Worm (Caenorhabditis elegans) whole organism, L2 larva: Measurements from ENCODE around the gene moma-1.
A peak's percentile ranks its signal among the peaks of the same experiment; 100 is the strongest.

Experiments
- C34F6.9 ChIP-seq: fragments of 150-350 bp; optimal IDR thresholded peaks from 2 replicates; lab custom pipeline; 2014; ENCODE audit warnings: missing biosample characterization, missing genetic modification characterization
- R02D3.7 ChIP-seq: fragments of 150-350 bp; optimal IDR thresholded peaks from 2 replicates; lab custom pipeline; 2014; ENCODE audit warnings: missing biosample characterization, missing genetic modification characterization
- ZK546.5 ChIP-seq: sonication (generic microtip); optimal IDR thresholded peaks from 2 replicates; lab custom pipeline; 2017; ENCODE audit warnings: missing biosample characterization, missing genetic modification characterization
- alr-1 ChIP-seq: fragments of 150-350 bp; optimal IDR thresholded peaks from 2 replicates; lab custom pipeline; 2014; ENCODE audit warnings: missing biosample characterization, missing genetic modification characterization
- aly-2 ChIP-seq: fragments of 150-350 bp; optimal IDR thresholded peaks from 2 replicates; lab custom pipeline; 2014; ENCODE audit warnings: missing biosample characterization, missing genetic modification characterization
- ama-1 ChIP-seq: fragments of 150-350 bp; optimal IDR thresholded peaks from 2 replicates; lab custom pipeline; 2018; ENCODE audit warnings: inconsistent platforms
- blmp-1 ChIP-seq: sonication (generic microtip); optimal IDR thresholded peaks from 2 replicates; lab custom pipeline; 2017; ENCODE audit warnings: missing genetic modification characterization, mild to moderate bottlenecking, missing compliant biosample characterization, antibody characterized with exemption, moderate library complexity; ENCODE audit not compliant: insufficient read depth
- ceh-82 ChIP-seq: fragments of 150-350 bp; optimal IDR thresholded peaks from 2 replicates; lab custom pipeline; 2014; ENCODE audit warnings: missing biosample characterization, missing genetic modification characterization
- crh-2 ChIP-seq: sonication (generic microtip); optimal IDR thresholded peaks from 2 replicates; lab custom pipeline; 2017; ENCODE audit warnings: missing biosample characterization, missing genetic modification characterization
- dmd-4 ChIP-seq: sonication (generic microtip); optimal IDR thresholded peaks from 2 replicates; lab custom pipeline; 2017; ENCODE audit warnings: missing biosample characterization, missing genetic modification characterization
- egl-27 ChIP-seq: sonication (generic microtip); optimal IDR thresholded peaks from 3 replicates; lab custom pipeline; 2017; ENCODE audit warnings: missing biosample characterization, missing genetic modification reagents, missing genetic modification characterization
- fos-1 ChIP-seq: fragments of 150-350 bp; optimal IDR thresholded peaks from 2 replicates; lab custom pipeline; 2014; ENCODE audit warnings: missing biosample characterization, missing genetic modification characterization
- gmeb-1 ChIP-seq: fragments of 150-350 bp; optimal IDR thresholded peaks from 2 replicates; lab custom pipeline; 2014; ENCODE audit warnings: missing biosample characterization, missing genetic modification characterization
- lin-11 ChIP-seq: fragments of 150-350 bp; sonication (generic microtip); optimal IDR thresholded peaks from 2 replicates; lab custom pipeline; 2014; ENCODE audit warnings: missing biosample characterization, missing genetic modification characterization, inconsistent platforms, mixed read lengths
- lin-39 ChIP-seq: fragments of 150-350 bp; optimal IDR thresholded peaks from 2 replicates; lab custom pipeline; 2014; ENCODE audit warnings: missing biosample characterization, missing genetic modification reagents, missing genetic modification characterization
- lsy-2 ChIP-seq, 2 experiments: fragments of 150-350 bp in 1 of 2; sonication (generic microtip) in 1 of 2; optimal IDR thresholded peaks; 2 replicates each; lab custom pipeline; 2014 to 2017; ENCODE audit warnings: missing biosample characterization in 2 of 2, missing genetic modification characterization in 2 of 2
- mab-5 ChIP-seq: fragments of 150-350 bp; optimal IDR thresholded peaks from 2 replicates; lab custom pipeline; 2014; ENCODE audit warnings: missing biosample characterization, missing genetic modification characterization
- mbf-1 ChIP-seq: sonication (generic microtip); optimal IDR thresholded peaks from 2 replicates; lab custom pipeline; 2017; ENCODE audit warnings: missing biosample characterization, missing genetic modification characterization
- nhr-10 ChIP-seq: sonication (generic microtip); optimal IDR thresholded peaks from 2 replicates; lab custom pipeline; 2017; ENCODE audit warnings: missing biosample characterization, missing genetic modification characterization
- nhr-11 ChIP-seq: fragments of 150-350 bp; optimal IDR thresholded peaks from 2 replicates; lab custom pipeline; 2014; ENCODE audit warnings: missing biosample characterization, missing genetic modification characterization
- nhr-12 ChIP-seq: fragments of 150-350 bp; optimal IDR thresholded peaks from 2 replicates; lab custom pipeline; 2014; ENCODE audit warnings: missing biosample characterization, missing genetic modification characterization
- nhr-129 ChIP-seq: fragments of 150-350 bp; optimal IDR thresholded peaks from 2 replicates; lab custom pipeline; 2014; ENCODE audit warnings: missing biosample characterization, missing genetic modification characterization
- nhr-21 ChIP-seq: fragments of 150-350 bp; optimal IDR thresholded peaks from 2 replicates; lab custom pipeline; 2014; ENCODE audit warnings: missing biosample characterization, missing genetic modification characterization
- nhr-23 ChIP-seq: fragments of 150-350 bp; optimal IDR thresholded peaks from 2 replicates; lab custom pipeline; 2014; ENCODE audit warnings: missing biosample characterization, missing genetic modification reagents, missing genetic modification characterization
- nhr-237 ChIP-seq: fragments of 150-350 bp; optimal IDR thresholded peaks from 2 replicates; lab custom pipeline; 2014; ENCODE audit warnings: missing biosample characterization, missing genetic modification characterization
- nhr-25 ChIP-seq: fragments of 150-350 bp; sonication (generic microtip); optimal IDR thresholded peaks from 3 replicates; lab custom pipeline; 2014; ENCODE audit warnings: missing biosample characterization, missing genetic modification characterization
- nhr-6 ChIP-seq: fragments of 150-350 bp; optimal IDR thresholded peaks from 2 replicates; lab custom pipeline; 2014; ENCODE audit warnings: missing biosample characterization, missing genetic modification characterization
- nhr-77 ChIP-seq: fragments of 150-350 bp; optimal IDR thresholded peaks from 2 replicates; lab custom pipeline; 2014; ENCODE audit warnings: missing biosample characterization, missing genetic modification characterization
- sem-4 ChIP-seq: fragments of 150-350 bp; optimal IDR thresholded peaks from 2 replicates; lab custom pipeline; 2014; ENCODE audit warnings: missing biosample characterization, missing genetic modification reagents, missing genetic modification characterization
- sma-9 ChIP-seq, 2 experiments: fragments of 150-350 bp in 1 of 2; sonication (generic microtip) in 1 of 2; optimal IDR thresholded peaks; 2 replicates each; lab custom pipeline; 2014 to 2016; ENCODE audit warnings: missing genetic modification characterization in 2 of 2, mild to moderate bottlenecking in 1 of 2, missing biosample characterization in 1 of 2, missing compliant biosample characterization in 1 of 2, missing genetic modification reagents in 1 of 2, moderate library complexity in 1 of 2
- snpc-4 ChIP-seq: fragments of 150-350 bp; optimal IDR thresholded peaks from 2 replicates; lab custom pipeline; 2014; ENCODE audit warnings: missing biosample characterization, missing genetic modification characterization
- unc-39 ChIP-seq: fragments of 150-350 bp; optimal IDR thresholded peaks from 2 replicates; lab custom pipeline; 2014; ENCODE audit warnings: missing biosample characterization, missing genetic modification characterization
- unc-55 ChIP-seq: fragments of 150-350 bp; sonication (generic microtip); optimal IDR thresholded peaks from 3 replicates; lab custom pipeline; 2014; ENCODE audit warnings: missing biosample characterization, missing genetic modification reagents, missing genetic modification characterization
- zag-1 ChIP-seq: fragments of 150-350 bp; optimal IDR thresholded peaks from 2 replicates; lab custom pipeline; 2014; ENCODE audit warnings: missing biosample characterization, missing genetic modification characterization
- ztf-1 ChIP-seq: fragments of 200-800 bp; sonication (Bioruptor generic); conservative IDR thresholded peaks from 2 replicates; pipeline ENCODE4 v1.3.6; 2022; ENCODE audit warnings: missing genetic modification characterization, missing compliant biosample characterization
- ztf-11 ChIP-seq: sonication (generic microtip); optimal IDR thresholded peaks from 2 replicates; lab custom pipeline; 2017; ENCODE audit warnings: missing biosample characterization, missing genetic modification characterization

Gene moma-1

ce11 chrIII:844577-844976 is 7.6 kb downstream of the moma-1 start:
- TF ChIP-seq unc-55 (GFP tag; lab: Kevin White, UChicago): peak; percentile 5
- peak; percentile 48 for TF ChIP-seq nhr-129 (tag; lab: Kevin White, UChicago)
- TF ChIP-seq sem-4 (tag; lab: Kevin White, UChicago): no peak
- TF ChIP-seq C34F6.9: peak; percentile 2

DNA sequence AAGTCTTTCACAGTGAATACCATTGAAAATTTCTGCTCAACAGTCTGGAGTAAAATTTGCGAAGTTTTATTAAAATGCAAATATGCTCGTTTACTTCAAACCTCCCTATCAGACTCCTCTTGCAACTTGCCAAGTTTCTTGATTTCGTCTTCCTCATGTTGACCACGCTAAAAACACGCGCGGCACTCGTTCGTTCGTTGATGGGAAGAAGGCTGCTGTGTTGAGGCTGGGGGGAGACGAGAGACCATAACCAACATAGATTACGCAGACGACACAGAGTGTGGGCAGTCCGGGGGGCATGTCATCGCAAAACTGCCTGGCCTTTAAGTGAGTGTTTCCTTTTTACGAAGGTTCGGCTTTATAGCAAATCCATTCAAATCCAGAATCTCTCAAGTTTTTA is 8.2 kb downstream of the moma-1 start:
- TF ChIP-seq ztf-1 (GFP tag; lab: Robert Waterston, UW) (no peak), lsy-2 (tag; optimal IDR thresholded peaks at IDR 0.05; lab: Kevin White, UChicago) (peak in 1 of 2 experiments; percentile 18), C34F6.9 (peak; percentile 19), ama-1 (no peak), fos-1 (tag; lab: Kevin White, UChicago) (peak; percentile 68), nhr-25 (tag; lab: Kevin White, UChicago) (peak; percentile 35), lin-11 (peak; percentile 3), nhr-129 (tag; lab: Kevin White, UChicago) (peak; percentile 51), nhr-21 (tag; lab: Kevin White, UChicago) (peak; percentile 71), sma-9 (GFP tag; optimal IDR thresholded peaks at IDR 0.05; lab: Kevin White, UChicago) (peak; percentile 65), sma-9 (tag; optimal IDR thresholded peaks at IDR 0.05; lab: Kevin White, UChicago) (no peak)

DNA sequence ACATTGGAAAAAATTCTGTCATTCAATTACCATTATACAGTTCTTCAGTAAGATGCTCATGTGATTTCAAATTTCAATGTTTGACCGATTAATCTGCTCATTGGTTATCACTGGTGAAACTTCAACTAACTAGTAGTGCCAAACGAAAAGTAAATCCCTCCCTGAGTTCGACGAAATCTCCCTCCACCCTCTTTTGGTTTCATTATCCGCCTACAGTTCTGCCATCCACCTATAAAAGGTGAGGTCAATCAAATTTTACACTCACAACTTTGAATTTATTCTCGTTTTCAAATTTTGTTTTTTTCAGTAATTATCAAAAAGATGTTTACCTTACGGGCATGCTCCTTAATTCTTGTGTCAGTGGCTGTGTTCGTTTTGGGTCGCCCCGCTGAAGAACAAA is 9.6 kb downstream of the moma-1 start, which contains the start of gene far-8:
TSS of gene far-8 (plus strand) at position 301 of the 400 bp plus-strand sequence.
- no peak for TF ChIP-seq mab-5 (tag; lab: Kevin White, UChicago)
- TF ChIP-seq ztf-11: no peak
- no peak for TF ChIP-seq R02D3.7
- TF ChIP-seq lin-39 (tag; lab: Kevin White, UChicago): no peak
- no peak for TF ChIP-seq dmd-4 (tag; lab: Kevin White, UChicago)
- TF ChIP-seq nhr-77 (tag; lab: Kevin White, UChicago): no peak
- no peak for TF ChIP-seq crh-2 (tag; lab: Kevin White, UChicago)
- TF ChIP-seq unc-39 (tag; lab: Kevin White, UChicago): no peak
- no peak for TF ChIP-seq mbf-1 (tag; lab: Kevin White, UChicago)
- TF ChIP-seq sma-9 (GFP tag; optimal IDR thresholded peaks at IDR 0.05; lab: Kevin White, UChicago): no peak
- TF ChIP-seq sma-9 (tag; optimal IDR thresholded peaks at IDR 0.05; lab: Kevin White, UChicago): no peak
- TF ChIP-seq blmp-1: no peak
- TF ChIP-seq aly-2: no peak
- TF ChIP-seq nhr-12 (tag; lab: Kevin White, UChicago): no peak
- TF ChIP-seq unc-55 (GFP tag; lab: Kevin White, UChicago): no peak
- TF ChIP-seq nhr-25 (tag; lab: Kevin White, UChicago): no peak

DNA sequence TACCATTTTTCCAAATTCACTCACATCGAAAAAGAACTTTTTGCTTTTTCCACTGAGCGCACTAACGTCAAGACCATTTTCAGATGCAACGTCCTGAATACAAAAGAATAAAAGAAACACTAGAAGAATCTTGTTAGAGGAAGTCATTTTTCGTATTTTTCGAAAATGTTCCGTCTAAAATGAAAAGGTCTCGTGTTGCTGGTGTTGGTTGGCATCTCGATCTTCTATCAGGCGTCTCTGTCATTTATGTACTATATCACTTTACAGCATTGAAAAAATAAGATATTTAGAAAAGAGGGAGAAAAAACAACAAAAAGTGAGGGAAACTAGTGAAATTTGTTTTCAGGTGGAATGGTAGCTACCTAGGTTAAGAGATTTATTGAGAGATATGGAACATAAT is 11.0 kb downstream of the moma-1 start, which contains the start of gene K02F3.9:
TSS of gene K02F3.9 (minus strand) at position 190 of the 400 bp plus-strand sequence.
- TF ChIP-seq snpc-4 (no peak), mab-5 (tag; lab: Kevin White, UChicago) (no peak), nhr-10 (no peak), zag-1 (no peak), blmp-1 (no peak), lin-11 (no peak)

DNA sequence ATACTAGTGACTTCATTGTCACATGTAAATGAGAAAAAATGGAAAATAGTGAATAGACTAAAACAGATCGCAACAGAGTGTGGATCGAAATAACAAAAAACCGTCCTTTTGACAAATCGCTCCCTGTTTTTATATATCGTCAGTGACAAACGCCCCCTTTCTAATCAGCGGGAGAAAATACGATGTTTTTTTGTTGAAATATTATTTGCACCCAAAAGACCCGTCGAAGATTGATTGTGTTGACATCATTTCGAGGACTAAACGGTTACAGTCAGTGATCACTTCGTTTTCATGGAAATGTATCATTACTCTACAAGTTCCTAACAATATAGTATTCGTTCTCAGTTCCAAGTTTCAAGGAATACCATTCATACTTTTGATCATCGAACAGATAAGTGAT is 12.7 kb downstream of the moma-1 start, which contains the start of gene dos-3:
TSS of gene dos-3 (minus strand) at position 101 of the 400 bp plus-strand sequence.
- TF ChIP-seq nhr-129 (tag; lab: Kevin White, UChicago) (no peak), nhr-11 (no peak), nhr-77 (tag; lab: Kevin White, UChicago) (no peak), ZK546.5 (tag; lab: Kevin White, UChicago) (no peak), nhr-10 (no peak), fos-1 (tag; lab: Kevin White, UChicago) (no peak), dmd-4 (tag; lab: Kevin White, UChicago) (no peak), gmeb-1 (tag; lab: Kevin White, UChicago) (no peak), ama-1 (no peak), zag-1 (no peak), C34F6.9 (no peak), alr-1 (tag; lab: Kevin White, UChicago) (no peak), nhr-6 (tag; lab: Kevin White, UChicago) (no peak), ceh-82 (tag; lab: Kevin White, UChicago) (no peak), unc-39 (tag; lab: Kevin White, UChicago) (no peak), egl-27 (tag; lab: Kevin White, UChicago) (no peak), nhr-23 (tag; lab: Kevin White, UChicago) (no peak), nhr-237 (tag; lab: Kevin White, UChicago) (no peak)
